Fruit fly (Drosophila melanogaster) whole organism, embryonic: ENCODE results near the gene Pdh.

Experiments used
- Aef1 ChIP-seq: fragments of 200-800 bp; sonication (Bioruptor generic); IDR thresholded peaks from 3 replicates; pipeline ENCODE4 v1.3.6; 2022; ENCODE audit warnings: missing biosample characterization, missing genetic modification characterization
- Bgb ChIP-seq: fragments of 200-800 bp; sonication (Bioruptor generic); IDR thresholded peaks from 2 replicates; pipeline ENCODE4 v1.3.6; 2022; ENCODE audit warnings: missing biosample characterization, missing genetic modification characterization; ENCODE audit not compliant: partially characterized antibody
- CG10543 ChIP-seq: fragments of 200-800 bp; sonication (Bioruptor generic); optimal IDR thresholded peaks from 3 replicates; lab custom pipeline; 2017; ENCODE audit warnings: missing biosample characterization, mild to moderate bottlenecking, missing genetic modification characterization, moderate library complexity
- CG11085 ChIP-seq: fragments of 200-800 bp; sonication (Bioruptor generic); IDR thresholded peaks from 2 replicates; pipeline ENCODE4 v1.3.6; 2022; ENCODE audit warnings: missing biosample characterization, missing genetic modification characterization
- CG11695 ChIP-seq: fragments of 200-800 bp; sonication (Bioruptor generic); IDR thresholded peaks from 3 replicates; pipeline ENCODE4 v1.3.6; 2022; ENCODE audit warnings: missing biosample characterization, missing genetic modification characterization
- CG14441 ChIP-seq: fragments of 200-800 bp; sonication (Bioruptor generic); IDR thresholded peaks from 2 replicates; pipeline ENCODE4 v1.3.6; 2022; ENCODE audit warnings: missing biosample characterization, missing genetic modification characterization
- CG16779 ChIP-seq: fragments of 200-800 bp; sonication (Bioruptor generic); IDR thresholded peaks from 2 replicates; pipeline ENCODE4 v1.3.6; 2022; ENCODE audit warnings: missing biosample characterization, missing genetic modification characterization
- CG18764 ChIP-seq: fragments of 200-800 bp; sonication (Bioruptor generic); optimal IDR thresholded peaks from 3 replicates; lab custom pipeline; 2016; ENCODE audit warnings: missing biosample characterization, missing genetic modification characterization
- CG2120 ChIP-seq: fragments of 200-800 bp; sonication (Bioruptor generic); optimal IDR thresholded peaks from 3 replicates; lab custom pipeline; 2016; ENCODE audit warnings: missing biosample characterization, missing genetic modification characterization
- CG4360 ChIP-seq: fragments of 200-800 bp; sonication (Bioruptor generic); IDR thresholded peaks from 2 replicates; pipeline ENCODE4 v1.3.6; 2022; ENCODE audit warnings: missing biosample characterization, missing genetic modification characterization
- CG4617 ChIP-seq: fragments of 200-800 bp; sonication (Bioruptor generic); optimal IDR thresholded peaks from 3 replicates; lab custom pipeline; 2016; ENCODE audit warnings: missing biosample characterization, missing genetic modification characterization, borderline replicate concordance
- CG7839 ChIP-seq: fragments of 200-800 bp; sonication (Bioruptor generic); optimal IDR thresholded peaks from 3 replicates; lab custom pipeline; 2018; ENCODE audit warnings: missing biosample characterization, mild to moderate bottlenecking, missing genetic modification characterization, moderate library complexity
- CG8089 ChIP-seq: fragments of 200-800 bp; sonication (Bioruptor generic); optimal IDR thresholded peaks from 3 replicates; lab custom pipeline; 2016; ENCODE audit warnings: missing biosample characterization, missing genetic modification characterization
- CG8359 ChIP-seq: fragments of 200-800 bp; sonication (Bioruptor generic); optimal IDR thresholded peaks from 2 replicates; lab custom pipeline; 2017; ENCODE audit warnings: missing biosample characterization, mild to moderate bottlenecking, missing genetic modification characterization, borderline replicate concordance
- CG9797 ChIP-seq: fragments of 200-800 bp; sonication (Bioruptor generic); optimal IDR thresholded peaks from 3 replicates; lab custom pipeline; 2018; ENCODE audit warnings: missing biosample characterization, mild to moderate bottlenecking, missing genetic modification characterization
- Chrac-16 ChIP-seq: fragments of 200-800 bp; sonication (Bioruptor generic); optimal IDR thresholded peaks from 3 replicates; lab custom pipeline; 2016; ENCODE audit warnings: missing biosample characterization, missing genetic modification characterization
- D19B ChIP-seq: fragments of 200-800 bp; sonication (Bioruptor generic); optimal IDR thresholded peaks from 2 replicates; lab custom pipeline; 2017; ENCODE audit warnings: missing biosample characterization, mild to moderate bottlenecking, missing genetic modification characterization
- Doc3 ChIP-seq: fragments of 200-800 bp; sonication (Bioruptor generic); IDR thresholded peaks from 3 replicates; pipeline ENCODE4 v1.3.6; 2022; ENCODE audit warnings: missing biosample characterization, missing genetic modification characterization; ENCODE audit not compliant: partially characterized antibody
- E2f1 ChIP-seq: fragments of 200-800 bp; sonication (Bioruptor generic); IDR thresholded peaks from 2 replicates; pipeline ENCODE4 v1.3.6; 2022; ENCODE audit warnings: missing biosample characterization, missing genetic modification characterization
- GATAe ChIP-seq: fragments of 200-800 bp; sonication (Bioruptor generic); conservative IDR thresholded peaks from 2 replicates; pipeline ENCODE4 v1.3.6; 2022; ENCODE audit warnings: missing biosample characterization, missing genetic modification characterization
- HLH4C ChIP-seq: fragments of 200-800 bp; sonication (Bioruptor generic); IDR thresholded peaks from 3 replicates; pipeline ENCODE4 v1.3.6; 2022; ENCODE audit warnings: missing biosample characterization, missing genetic modification characterization; ENCODE audit not compliant: partially characterized antibody
- MESR4 ChIP-seq: fragments of 200-800 bp; sonication (Bioruptor generic); optimal IDR thresholded peaks from 2 replicates; lab custom pipeline; 2018; ENCODE audit warnings: missing biosample characterization, mild to moderate bottlenecking, missing genetic modification characterization, moderate library complexity
- NFAT ChIP-seq: fragments of 200-800 bp; sonication (Bioruptor generic); IDR thresholded peaks from 2 replicates; pipeline ENCODE4 v1.3.6; 2022; ENCODE audit warnings: missing biosample characterization, missing genetic modification characterization
- Ptx1 ChIP-seq: fragments of 200-800 bp; sonication (Bioruptor generic); IDR thresholded peaks from 2 replicates; pipeline ENCODE4 v1.3.6; 2022; ENCODE audit warnings: missing biosample characterization, missing genetic modification characterization
- Rx ChIP-seq: fragments of 200-800 bp; sonication (Bioruptor generic); IDR thresholded peaks from 2 replicates; pipeline ENCODE4 v1.3.6; 2022; ENCODE audit warnings: missing biosample characterization, missing genetic modification characterization
- Six4 ChIP-seq: fragments of 200-800 bp; sonication (Bioruptor generic); optimal IDR thresholded peaks from 2 replicates; lab custom pipeline; 2016; ENCODE audit warnings: missing biosample characterization, missing genetic modification characterization
- Sry-δ ChIP-seq: fragments of 200-800 bp; sonication (Bioruptor generic); optimal IDR thresholded peaks from 2 replicates; lab custom pipeline; 2016; ENCODE audit warnings: missing biosample characterization, missing genetic modification characterization
- YL-1 ChIP-seq: fragments of 200-800 bp; sonication (Bioruptor generic); optimal IDR thresholded peaks from 3 replicates; lab custom pipeline; 2017; ENCODE audit warnings: missing biosample characterization, mild to moderate bottlenecking, missing genetic modification characterization
- ap ChIP-seq: fragments of 200-800 bp; sonication (Bioruptor generic); IDR thresholded peaks from 2 replicates; pipeline ENCODE4 v1.3.6; 2022; ENCODE audit warnings: missing biosample characterization, missing genetic modification characterization
- ato ChIP-seq: fragments of 200-800 bp; sonication (Bioruptor generic); IDR thresholded peaks from 2 replicates; pipeline ENCODE4 v1.3.6; 2022; ENCODE audit warnings: missing biosample characterization, missing genetic modification characterization; ENCODE audit not compliant: partially characterized antibody
- br ChIP-seq: fragments of >200 bp; optimal IDR thresholded peaks from 2 replicates; lab custom pipeline; 2017
- corto ChIP-seq: fragments of 200-800 bp; sonication (Bioruptor generic); optimal IDR thresholded peaks from 2 replicates; lab custom pipeline; 2016; ENCODE audit warnings: missing biosample characterization, mild to moderate bottlenecking, missing genetic modification characterization, moderate library complexity
- crc ChIP-seq: fragments of 200-800 bp; sonication (Bioruptor generic); optimal IDR thresholded peaks from 2 replicates; lab custom pipeline; 2016; ENCODE audit warnings: missing biosample characterization, missing genetic modification characterization
- fd102C ChIP-seq: fragments of 200-800 bp; sonication (Bioruptor generic); optimal IDR thresholded peaks from 2 replicates; lab custom pipeline; 2018; ENCODE audit warnings: missing biosample characterization, mild to moderate bottlenecking, missing genetic modification characterization, moderate library complexity
- fd96Cb ChIP-seq: fragments of 200-800 bp; sonication (Bioruptor generic); optimal IDR thresholded peaks from 2 replicates; lab custom pipeline; 2018; ENCODE audit warnings: missing biosample characterization, mild to moderate bottlenecking, missing genetic modification characterization, moderate library complexity
- gce ChIP-seq: fragments of 200-800 bp; sonication (Bioruptor generic); IDR thresholded peaks from 3 replicates; pipeline ENCODE4 v1.3.6; 2022; ENCODE audit warnings: missing biosample characterization, missing genetic modification characterization
- gcm2 ChIP-seq: fragments of 200-800 bp; sonication (Bioruptor generic); optimal IDR thresholded peaks from 2 replicates; lab custom pipeline; 2016; ENCODE audit warnings: missing biosample characterization, missing genetic modification characterization
- grn ChIP-seq: fragments of 200-800 bp; sonication (Bioruptor generic); optimal IDR thresholded peaks from 3 replicates; lab custom pipeline; 2017; ENCODE audit warnings: missing biosample characterization, missing genetic modification characterization
- gsb-n ChIP-seq: fragments of 200-800 bp; sonication (Bioruptor generic); optimal IDR thresholded peaks from 3 replicates; lab custom pipeline; 2018; ENCODE audit warnings: missing biosample characterization, mild to moderate bottlenecking, missing genetic modification characterization
- gt ChIP-seq: fragments of 200-800 bp; sonication (Bioruptor generic); IDR thresholded peaks from 2 replicates; pipeline ENCODE4 v1.3.6; 2022; ENCODE audit warnings: missing biosample characterization, missing genetic modification characterization
- hbn ChIP-seq: fragments of 200-800 bp; sonication (Bioruptor generic); IDR thresholded peaks from 2 replicates; pipeline ENCODE4 v1.3.6; 2022; ENCODE audit warnings: missing biosample characterization, missing genetic modification characterization; ENCODE audit not compliant: partially characterized antibody
- knrl ChIP-seq: fragments of 200-800 bp; sonication (Bioruptor generic); IDR thresholded peaks from 3 replicates; pipeline ENCODE4 v1.3.6; 2022; ENCODE audit warnings: missing biosample characterization, missing genetic modification characterization; ENCODE audit not compliant: partially characterized antibody
- lilli ChIP-seq: fragments of 200-800 bp; sonication (Bioruptor generic); optimal IDR thresholded peaks from 3 replicates; lab custom pipeline; 2016; ENCODE audit warnings: missing biosample characterization, missing genetic modification characterization
- nau ChIP-seq: fragments of 200-800 bp; sonication (Bioruptor generic); optimal IDR thresholded peaks from 3 replicates; lab custom pipeline; 2017; ENCODE audit warnings: missing biosample characterization, mild to moderate bottlenecking, missing genetic modification characterization, missing genetic modification reagents
- pb ChIP-seq: fragments of 200-800 bp; sonication (Bioruptor generic); optimal IDR thresholded peaks from 3 replicates; lab custom pipeline; 2016; ENCODE audit warnings: missing biosample characterization, missing genetic modification characterization
- pum ChIP-seq: fragments of 200-800 bp; sonication (Bioruptor generic); optimal IDR thresholded peaks from 2 replicates; lab custom pipeline; 2016; ENCODE audit warnings: missing biosample characterization, missing genetic modification characterization
- sens ChIP-seq: fragments of 200-800 bp; sonication (Bioruptor generic); peaks from one replicate; lab custom pipeline; 2016; ENCODE audit warnings: missing biosample characterization, missing genetic modification characterization
- sens-2 ChIP-seq: fragments of 200-800 bp; sonication (Bioruptor generic); IDR thresholded peaks from 2 replicates; pipeline ENCODE4 v1.3.6; 2022; ENCODE audit warnings: missing biosample characterization, missing genetic modification characterization
- sima ChIP-seq: fragments of 200-800 bp; sonication (Bioruptor generic); optimal IDR thresholded peaks from 2 replicates; lab custom pipeline; 2016; ENCODE audit warnings: missing biosample characterization, missing genetic modification characterization
- so ChIP-seq: fragments of 200-800 bp; sonication (Bioruptor generic); IDR thresholded peaks from 3 replicates; pipeline ENCODE4 v1.3.6; 2022; ENCODE audit warnings: missing biosample characterization, missing genetic modification characterization
- twi ChIP-seq: fragments of 200-800 bp; optimal IDR thresholded peaks from 2 replicates; lab custom pipeline; 2019; ENCODE audit warnings: missing biosample characterization, mild to moderate bottlenecking, missing genetic modification characterization, moderate library complexity
- zfh1 ChIP-seq: fragments of 200-800 bp; sonication (Bioruptor generic); IDR thresholded peaks from 3 replicates; pipeline ENCODE4 v1.3.6; 2022; ENCODE audit warnings: missing biosample characterization, missing genetic modification characterization

Pdh gene

DNA sequence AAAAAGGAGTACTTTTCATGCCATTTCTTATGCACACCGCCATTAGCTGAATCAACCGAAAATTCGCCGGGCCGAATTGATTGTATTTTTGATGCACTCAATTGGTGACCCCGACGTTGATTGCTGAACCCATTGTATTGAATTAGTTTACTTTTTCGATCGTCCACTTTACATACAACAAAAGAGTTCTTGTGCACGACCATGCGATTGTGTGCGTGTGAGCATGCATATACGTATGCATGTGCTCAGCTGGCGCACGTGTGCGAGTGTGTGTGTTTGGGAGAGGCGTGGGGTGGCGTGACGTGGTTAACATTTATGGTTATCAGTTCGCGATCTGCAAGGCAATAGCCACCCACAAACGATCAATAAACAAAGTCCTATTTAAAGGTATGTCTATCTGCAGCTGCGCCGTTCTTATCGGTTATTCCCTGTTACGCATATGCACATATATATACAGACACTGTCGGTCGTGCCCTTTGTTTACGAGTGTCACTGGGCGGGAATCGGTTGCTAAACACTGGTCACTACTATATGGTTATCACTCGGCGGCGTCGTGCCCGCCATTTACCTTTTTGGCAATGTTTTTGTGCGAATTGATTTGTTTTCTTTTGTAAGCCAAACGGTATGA, 31.3 kb upstream of the Pdh start (continued):
- no peak for TF ChIP-seq E2f1
- TF ChIP-seq CG2120 (GFP tag; lab: Kevin White, UChicago), result no peak
- no peak for TF ChIP-seq fd96Cb
- no peak for TF ChIP-seq lilli (GFP tag; lab: Kevin White, UChicago)
- no peak for TF ChIP-seq Six4 (GFP tag; lab: Kevin White, UChicago)
- peak; percentile 63 for TF ChIP-seq MESR4 (GFP tag; lab: Kevin White, UChicago)
- TF ChIP-seq YL-1 (GFP tag; lab: Kevin White, UChicago), result peak; percentile 63
- TF ChIP-seq br (lab: Kevin White, UChicago), result no peak
- TF ChIP-seq sima (GFP tag; lab: Kevin White, UChicago), result no peak
- no peak for TF ChIP-seq nau
- TF ChIP-seq CG8359 (GFP tag; lab: Kevin White, UChicago), result no peak
- no peak for TF ChIP-seq gsb-n (tag; lab: Kevin White, UChicago)
- no peak for TF ChIP-seq CG7839 (tag; lab: Kevin White, UChicago)
- no peak for TF ChIP-seq so
- no peak for TF ChIP-seq twi (tag; lab: Kevin White, UChicago)
- TF ChIP-seq Bgb (GFP tag; lab: Robert Waterston, UW), result peak; percentile 48; the same call in 1 of the 2 replicates
- no peak for TF ChIP-seq CG8089 (GFP tag; lab: Kevin White, UChicago)
- 0 out of 2 replicates have a peak, but pooled peaks have one; percentile 19 for TF ChIP-seq CG4360 (GFP tag; lab: Robert Waterston, UW)
- no peak for TF ChIP-seq GATAe
- no peak for TF ChIP-seq knrl (GFP tag; lab: Robert Waterston, UW)
- TF ChIP-seq CG4617, result peak; percentile 30
- no peak for TF ChIP-seq Aef1
- no peak for TF ChIP-seq pb (GFP tag; lab: Kevin White, UChicago)
- TF ChIP-seq Rx (GFP tag; lab: Robert Waterston, UW), result no peak
- no peak for TF ChIP-seq CG9797
- TF ChIP-seq Ptx1, result no peak
- TF ChIP-seq Sry-δ, result no peak
- TF ChIP-seq NFAT (GFP tag; lab: Robert Waterston, UW), result no peak
- no peak for TF ChIP-seq fd102C (GFP tag; lab: Kevin White, UChicago)
- no peak for TF ChIP-seq CG10543 (GFP tag; lab: Kevin White, UChicago)
- no peak for TF ChIP-seq crc (GFP tag; lab: Kevin White, UChicago)
- TF ChIP-seq CG16779 (GFP tag; lab: Robert Waterston, UW), result no peak
- no peak for TF ChIP-seq D19B (GFP tag; lab: Kevin White, UChicago)
- TF ChIP-seq CG11695, result no peak
- peak; percentile 43 for TF ChIP-seq sens
- TF ChIP-seq sens-2 (GFP tag; lab: Robert Waterston, UW), result no peak
- no peak for TF ChIP-seq zfh1 (GFP tag; lab: Robert Waterston, UW)
- TF ChIP-seq CG11085 (GFP tag; lab: Robert Waterston, UW), result no peak
- no peak for TF ChIP-seq pum (GFP tag; lab: Kevin White, UChicago)
- no peak for TF ChIP-seq hbn
- no peak for TF ChIP-seq Chrac-16 (GFP tag; lab: Kevin White, UChicago)
- no peak for TF ChIP-seq gcm2 (GFP tag; lab: Kevin White, UChicago)
- TF ChIP-seq corto (GFP tag; lab: Kevin White, UChicago), result no peak
- no peak for TF ChIP-seq Doc3 (GFP tag; lab: Robert Waterston, UW)
- TF ChIP-seq grn, result peak; percentile 87
- no peak for TF ChIP-seq HLH4C (GFP tag; lab: Robert Waterston, UW)
- no peak for TF ChIP-seq ato
- no peak for TF ChIP-seq ap (GFP tag; lab: Robert Waterston, UW)
- no peak for TF ChIP-seq gt (GFP tag; lab: Robert Waterston, UW)
- no peak for TF ChIP-seq CG18764 (GFP tag; lab: Kevin White, UChicago)
- no peak for TF ChIP-seq gce (GFP tag; lab: Robert Waterston, UW)
- TF ChIP-seq CG14441 (GFP tag; lab: Robert Waterston, UW), result no peak
